Fruit fly (Drosophila melanogaster) whole organism, prepupa: ENCODE results near the gene CG31898.
A peak's percentile ranks its signal among the peaks of the same experiment; 100 is the strongest.

Source experiments
- CG10669 ChIP-seq: fragments of 200-800 bp; sonication (Bioruptor generic); optimal IDR thresholded peaks from 3 replicates; lab custom pipeline; 2018; ENCODE audit warnings: missing biosample characterization, mild to moderate bottlenecking, missing genetic modification characterization, moderate library complexity
- CG15336 ChIP-seq: fragments of 200-800 bp; sonication (Bioruptor generic); IDR thresholded peaks from 2 replicates; pipeline ENCODE4 v1.3.6; 2022; ENCODE audit warnings: missing biosample characterization, missing genetic modification characterization
- CG1621 ChIP-seq: fragments of 200-800 bp; sonication (Bioruptor generic); optimal IDR thresholded peaks from 3 replicates; lab custom pipeline; 2018; ENCODE audit warnings: missing biosample characterization, mild to moderate bottlenecking, missing genetic modification characterization
- CG16779 ChIP-seq: fragments of 200-800 bp; sonication (Bioruptor generic); optimal IDR thresholded peaks from 3 replicates; lab custom pipeline; 2017; ENCODE audit warnings: missing biosample characterization, mild to moderate bottlenecking, missing genetic modification characterization
- CG3032 ChIP-seq: fragments of 200-800 bp; optimal IDR thresholded peaks from 2 replicates; lab custom pipeline; 2019; ENCODE audit warnings: missing biosample characterization, mild to moderate bottlenecking, missing genetic modification characterization, moderate library complexity
- CG31627 ChIP-seq: fragments of 200-800 bp; sonication (Bioruptor generic); optimal IDR thresholded peaks from 3 replicates; lab custom pipeline; 2016; ENCODE audit warnings: missing biosample characterization, missing genetic modification characterization
- CG6163 ChIP-seq: fragments of 200-800 bp; sonication (Bioruptor generic); IDR thresholded peaks from 3 replicates; pipeline ENCODE4 v1.3.6; 2022; ENCODE audit warnings: missing biosample characterization, missing genetic modification characterization
- CG6276 ChIP-seq: fragments of 200-800 bp; sonication (Bioruptor generic); optimal IDR thresholded peaks from 2 replicates; lab custom pipeline; 2017; ENCODE audit warnings: missing biosample characterization, mild to moderate bottlenecking, missing genetic modification characterization
- CG6792 ChIP-seq: fragments of 200-800 bp; sonication (Bioruptor generic); optimal IDR thresholded peaks from 3 replicates; lab custom pipeline; 2016; ENCODE audit warnings: missing biosample characterization, missing genetic modification characterization
- CG6808 ChIP-seq: fragments of 200-800 bp; sonication (Bioruptor generic); optimal IDR thresholded peaks from 3 replicates; lab custom pipeline; 2017; ENCODE audit warnings: missing biosample characterization, missing genetic modification characterization, mild to moderate bottlenecking, moderate library complexity, missing genetic modification reagents
- CG8119 ChIP-seq: fragments of 200-800 bp; sonication (Bioruptor generic); IDR thresholded peaks from 3 replicates; pipeline ENCODE4 v1.3.6; 2022; ENCODE audit warnings: missing biosample characterization, missing genetic modification characterization
- CG9139 ChIP-seq: fragments of 200-800 bp; sonication (Bioruptor generic); optimal IDR thresholded peaks from 3 replicates; lab custom pipeline; 2017; ENCODE audit warnings: missing biosample characterization, mild to moderate bottlenecking, missing genetic modification characterization
- Eip78C ChIP-seq: fragments of 200-800 bp; sonication (Bioruptor generic); peaks from one replicate; lab custom pipeline; 2016; ENCODE audit warnings: missing biosample characterization, missing genetic modification characterization
- Hr38 ChIP-seq: sonication (Bioruptor generic); optimal IDR thresholded peaks from 2 replicates; lab custom pipeline; 2016; ENCODE audit warnings: missing biosample characterization, missing genetic modification characterization
- Lpt ChIP-seq: fragments of 200-800 bp; sonication (Bioruptor generic); optimal IDR thresholded peaks from 3 replicates; lab custom pipeline; 2016; ENCODE audit warnings: missing biosample characterization, missing genetic modification characterization
- Met ChIP-seq: fragments of 200-800 bp; sonication (Bioruptor generic); optimal IDR thresholded peaks from 3 replicates; lab custom pipeline; 2016; ENCODE audit warnings: missing biosample characterization, missing genetic modification characterization
- OdsH ChIP-seq: fragments of 200-800 bp; sonication (Bioruptor generic); optimal IDR thresholded peaks from 3 replicates; lab custom pipeline; 2016; ENCODE audit warnings: missing biosample characterization, missing genetic modification characterization
- Smox ChIP-seq: fragments of 200-800 bp; sonication (Bioruptor generic); optimal IDR thresholded peaks from 3 replicates; lab custom pipeline; 2016; ENCODE audit warnings: missing biosample characterization, missing genetic modification characterization
- achi ChIP-seq: fragments of 200-800 bp; sonication (Bioruptor generic); optimal IDR thresholded peaks from 3 replicates; lab custom pipeline; 2016; ENCODE audit warnings: missing biosample characterization, missing genetic modification characterization
- dsx ChIP-seq: fragments of 200-800 bp; optimal IDR thresholded peaks from 3 replicates; lab custom pipeline; 2019; ENCODE audit warnings: missing biosample characterization, mild to moderate bottlenecking, missing genetic modification characterization, moderate library complexity; ENCODE audit not compliant: poor library complexity, severe bottlenecking
- eg ChIP-seq: fragments of 200-800 bp; sonication (Bioruptor generic); IDR thresholded peaks from 3 replicates; pipeline ENCODE4 v1.3.6; 2022; ENCODE audit warnings: missing biosample characterization, missing genetic modification characterization
- esn ChIP-seq: fragments of 200-800 bp; sonication (Bioruptor generic); optimal IDR thresholded peaks from 2 replicates; lab custom pipeline; 2016; ENCODE audit warnings: missing biosample characterization, mild to moderate bottlenecking, missing genetic modification characterization, moderate library complexity
- fd59A ChIP-seq: fragments of 200-800 bp; sonication (Bioruptor generic); optimal IDR thresholded peaks from 2 replicates; lab custom pipeline; 2017; ENCODE audit warnings: missing biosample characterization, mild to moderate bottlenecking, missing genetic modification characterization, missing genetic modification reagents
- fkh ChIP-seq: fragments of 200-800 bp; sonication (Bioruptor generic); optimal IDR thresholded peaks from 3 replicates; lab custom pipeline; 2017; ENCODE audit warnings: missing biosample characterization, mild to moderate bottlenecking, missing genetic modification characterization, moderate library complexity
- lz ChIP-seq: fragments of 200-800 bp; sonication (Bioruptor generic); optimal IDR thresholded peaks from 3 replicates; lab custom pipeline; 2016; ENCODE audit warnings: missing biosample characterization, missing genetic modification characterization
- salr ChIP-seq, 2 experiments: fragments of 200-800 bp; sonication (Bioruptor generic); optimal IDR thresholded peaks; 3 replicates each; lab custom pipeline; 2016 to 2018; ENCODE audit warnings: missing biosample characterization in 2 of 2, missing genetic modification characterization in 2 of 2, mild to moderate bottlenecking in 1 of 2
- ss ChIP-seq, 2 experiments: fragments of 200-800 bp; sonication (Bioruptor generic); optimal IDR thresholded peaks; 2 replicates in 1 of 2; 3 replicates in 1 of 2; lab custom pipeline; 2017 to 2018; ENCODE audit warnings: mild to moderate bottlenecking in 2 of 2, missing biosample characterization in 2 of 2, missing genetic modification characterization in 2 of 2, moderate library complexity in 1 of 2
- svp ChIP-seq: fragments of 200-800 bp; sonication (Bioruptor generic); peaks from one replicate; lab custom pipeline; 2016; ENCODE audit warnings: missing biosample characterization, missing genetic modification characterization
- topi ChIP-seq: fragments of 200-800 bp; sonication (Bioruptor generic); optimal IDR thresholded peaks from 3 replicates; lab custom pipeline; 2016; ENCODE audit warnings: missing biosample characterization, missing genetic modification characterization
- vri ChIP-seq: fragments of 200-800 bp; sonication (Bioruptor generic); optimal IDR thresholded peaks from 3 replicates; lab custom pipeline; 2016; ENCODE audit warnings: missing biosample characterization, mild to moderate bottlenecking, missing genetic modification characterization

CG31898 gene

dm6 chr2L:8365701-8366643, 34.2 kb upstream of the CG31898 start, which contains the start of gene Pp2A-29B (continued):
- no peak for TF ChIP-seq CG6808 (GFP tag; lab: Kevin White, UChicago)
- no peak for TF ChIP-seq CG6792 (GFP tag; lab: Kevin White, UChicago)
- peak in 1 of 2 experiments; percentile 48 for TF ChIP-seq ss (GFP tag; optimal IDR thresholded peaks at IDR 0.05; lab: Kevin White, UChicago)
- peak; percentile 58 for TF ChIP-seq Smox (GFP tag; lab: Kevin White, UChicago)
- TF ChIP-seq lz (GFP tag; lab: Kevin White, UChicago) = peak; percentile 55
- TF ChIP-seq CG8119 (GFP tag; lab: Robert Waterston, UW) = no peak
- TF ChIP-seq fd59A (GFP tag; lab: Kevin White, UChicago) = no peak
- TF ChIP-seq CG3032 (tag; lab: Kevin White, UChicago) = peak; percentile 12
- TF ChIP-seq CG10669 (GFP tag; lab: Kevin White, UChicago) = peak; percentile 19
- TF ChIP-seq esn (GFP tag; lab: Kevin White, UChicago) = peak; percentile 54
- TF ChIP-seq CG9139 (GFP tag; lab: Kevin White, UChicago) = no peak
- TF ChIP-seq Hr38 (GFP tag; lab: Kevin White, UChicago) = no peak
- peak; percentile 27 for TF ChIP-seq vri (GFP tag; lab: Kevin White, UChicago)
- TF ChIP-seq salr (GFP tag; optimal IDR thresholded peaks at IDR 0.05; lab: Kevin White, UChicago) = no peak
- no peak for TF ChIP-seq dsx (GFP tag; lab: Kevin White, UChicago)
- peak; percentile 40 for TF ChIP-seq Met (GFP tag; lab: Kevin White, UChicago)
- peak; percentile 42 for TF ChIP-seq CG31627 (GFP tag; lab: Kevin White, UChicago)
- TF ChIP-seq OdsH (GFP tag; lab: Kevin White, UChicago) = peak; percentile 36

dm6 chr2L:8370364-8371326, 29.6 kb upstream of the CG31898 start, which contains the start of gene CG17292:
TSS of gene CG17292 (plus strand) at chr2L:8370454.
- no peak for TF ChIP-seq vri (GFP tag; lab: Kevin White, UChicago)
- TF ChIP-seq Hr38 (GFP tag; lab: Kevin White, UChicago) = no peak
- TF ChIP-seq eg (GFP tag; lab: Robert Waterston, UW) = peak; percentile 71; the same call in 2 of the 3 replicates
- no peak for TF ChIP-seq lz (GFP tag; lab: Kevin White, UChicago)
- no peak for TF ChIP-seq Smox (GFP tag; lab: Kevin White, UChicago)
- peak; percentile 47 for TF ChIP-seq CG1621 (tag; lab: Kevin White, UChicago)
- TF ChIP-seq Met (GFP tag; lab: Kevin White, UChicago) = peak; percentile 9
- TF ChIP-seq CG3032 (tag; lab: Kevin White, UChicago) = peak; percentile 21
- peak; percentile 16 for TF ChIP-seq CG6276
- TF ChIP-seq CG6808 (GFP tag; lab: Kevin White, UChicago) = no peak
- TF ChIP-seq topi (GFP tag; lab: Kevin White, UChicago) = peak; percentile 6
- peak; percentile 96 for TF ChIP-seq svp (GFP tag; lab: Kevin White, UChicago)
- TF ChIP-seq CG6163 (GFP tag; lab: Robert Waterston, UW) = peak; percentile 47; the same call in 1 of the 3 replicates
- TF ChIP-seq CG15336 (GFP tag; lab: Robert Waterston, UW) = peak; percentile 43; the same call in 1 of the 2 replicates
- TF ChIP-seq Eip78C (GFP tag; lab: Kevin White, UChicago) = peak; percentile 58
- TF ChIP-seq CG16779 = peak; percentile 46
- TF ChIP-seq Lpt = peak; percentile 38
- peak; percentile 35 for TF ChIP-seq achi (GFP tag; lab: Kevin White, UChicago)
- peak; percentile 13 for TF ChIP-seq CG6792 (GFP tag; lab: Kevin White, UChicago)
- peak; percentile 90 for TF ChIP-seq fkh (GFP tag; lab: Kevin White, UChicago)
